Worm (Caenorhabditis elegans) whole organism, late embryonic: Measurements from ENCODE around the gene acd-3.

Experiments
- ceh-30 ChIP-seq: fragments of 150-350 bp; optimal IDR thresholded peaks from 2 replicates; lab custom pipeline; 2014; ENCODE audit warnings: missing biosample characterization, missing genetic modification characterization
- ceh-45 ChIP-seq: fragments of 200-800 bp; sonication (Bioruptor generic); IDR thresholded peaks from 2 replicates; pipeline ENCODE4 v1.3.6; 2022; ENCODE audit warnings: missing genetic modification reagents, missing genetic modification characterization, missing compliant biosample characterization
- elt-2 ChIP-seq: sonication (generic microtip); optimal IDR thresholded peaks from 2 replicates; lab custom pipeline; 2016; ENCODE audit warnings: missing genetic modification reagents, missing genetic modification characterization, missing compliant biosample characterization
- ets-4 ChIP-seq: sonication (generic microtip); optimal IDR thresholded peaks from 2 replicates; lab custom pipeline; 2016; ENCODE audit warnings: missing genetic modification characterization, missing compliant biosample characterization
- fax-1 ChIP-seq: sonication (generic microtip); optimal IDR thresholded peaks from 2 replicates; lab custom pipeline; 2016; ENCODE audit warnings: missing genotype, missing genetic modification characterization, missing compliant biosample characterization
- hlh-8 ChIP-seq: sonication (generic microtip); optimal IDR thresholded peaks from 2 replicates; lab custom pipeline; 2016; ENCODE audit warnings: missing genotype, missing genetic modification characterization, missing compliant biosample characterization
- lin-11 ChIP-seq: fragments of 200-800 bp; sonication (Bioruptor generic); optimal IDR thresholded peaks from 2 replicates; lab custom pipeline; 2018; ENCODE audit warnings: mild to moderate bottlenecking, missing genetic modification characterization, missing compliant biosample characterization
- nfya-1 ChIP-seq: sonication (generic microtip); optimal IDR thresholded peaks from 2 replicates; lab custom pipeline; 2017; ENCODE audit warnings: missing genetic modification characterization, mild to moderate bottlenecking, missing compliant biosample characterization, antibody characterized with exemption, moderate library complexity
- npax-4 ChIP-seq: sonication (generic microtip); optimal IDR thresholded peaks from 2 replicates; lab custom pipeline; 2016; ENCODE audit warnings: missing genetic modification characterization, missing compliant biosample characterization
- pat-9 ChIP-seq: fragments of 200-800 bp; sonication (Bioruptor generic); optimal IDR thresholded peaks from 2 replicates; lab custom pipeline; 2018; ENCODE audit warnings: mild to moderate bottlenecking, missing genetic modification characterization, moderate library complexity, missing compliant biosample characterization
- pha-4 ChIP-seq: fragments of 150-350 bp; optimal IDR thresholded peaks from 2 replicates; lab custom pipeline; 2018; ENCODE audit warnings: missing biosample characterization, missing genetic modification reagents, missing genetic modification characterization
- ttx-3 ChIP-seq: sonication (generic microtip); optimal IDR thresholded peaks from 2 replicates; lab custom pipeline; 2016; ENCODE audit warnings: missing genetic modification reagents, missing genetic modification characterization, missing compliant biosample characterization
- unc-3 ChIP-seq, 2 experiments: fragments of 200-800 bp in 1 of 2; sonication (Bioruptor generic) in 1 of 2; sonication (generic microtip) in 1 of 2; conservative IDR thresholded peaks in 1 of 2; optimal IDR thresholded peaks in 1 of 2; 2 replicates each; pipeline versions ENCODE4 v1.3.6 to Lab custom; 2016 to 2022; ENCODE audit warnings: missing compliant biosample characterization in 2 of 2, missing genetic modification characterization in 2 of 2, missing genetic modification reagents in 1 of 2

- TF ChIP-seq fax-1 (tag; lab: Kevin White, UChicago) (no peak), elt-2 (tag; lab: Kevin White, UChicago) (no peak), nfya-1 (tag; lab: Kevin White, UChicago) (no peak), pat-9 (no peak), ttx-3 (tag; lab: Kevin White, UChicago) (no peak), unc-3 (GFP tag; conservative IDR thresholded peaks at IDR 0.05; lab: Robert Waterston, UW) (no peak), unc-3 (tag; optimal IDR thresholded peaks at IDR 0.05; lab: Kevin White, UChicago) (no peak), ceh-45 (GFP tag; lab: Robert Waterston, UW) (no peak), lin-11 (tag; lab: Kevin White, UChicago) (no peak), npax-4 (tag; lab: Kevin White, UChicago) (no peak), hlh-8 (tag; lab: Kevin White, UChicago) (no peak), ceh-30 (tag; lab: Kevin White, UChicago) (no peak), ets-4 (tag; lab: Kevin White, UChicago) (no peak), pha-4 (tag; lab: Kevin White, UChicago) (no peak)
Observed at ce11 chrX:14805746-14806145, 43.3 kb upstream of the acd-3 start.
